Fruit fly (Drosophila melanogaster) whole organism, wandering third instar larva: ENCODE results near the gene NUCB1.

Experiments
- Abd-B ChIP-seq: fragments of >200 bp; optimal IDR thresholded peaks from 2 replicates; lab custom pipeline; 2017; ENCODE audit warnings: missing biosample characterization, missing genetic modification characterization
- Mio ChIP-seq: sonication (Bioruptor generic); optimal IDR thresholded peaks from 2 replicates; lab custom pipeline; 2016; ENCODE audit warnings: missing biosample characterization, missing genetic modification characterization
- pan ChIP-seq: fragments of >200 bp; optimal IDR thresholded peaks from 2 replicates; lab custom pipeline; 2017

DNA sequence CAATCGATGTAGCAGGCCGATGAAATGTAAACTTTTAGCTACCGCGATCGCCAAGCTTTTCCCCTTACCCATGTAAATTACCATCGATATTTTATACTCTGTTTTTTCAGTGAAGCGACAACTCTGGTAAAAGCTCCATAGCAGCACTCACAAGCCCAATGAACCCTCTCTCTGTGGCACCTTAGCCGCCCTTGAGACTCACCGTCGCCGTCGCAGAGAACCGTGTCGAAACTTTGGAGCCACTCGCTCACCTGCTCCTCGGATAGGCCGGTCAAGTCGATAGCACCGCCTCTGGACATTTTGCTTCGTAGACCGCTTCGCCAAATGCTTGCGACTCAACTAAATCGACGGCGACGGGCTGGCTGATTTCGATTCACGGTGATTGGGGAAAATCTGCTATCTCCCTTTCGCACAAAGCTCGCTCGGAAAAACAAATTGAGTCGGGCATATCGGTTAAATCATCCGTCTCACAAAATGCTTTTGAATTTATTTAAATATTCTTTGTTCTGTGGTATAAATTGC is 39.1 kb upstream of the NUCB1 start, which contains the start of gene CG5577:
- TF ChIP-seq Mio (GFP tag; lab: Kevin White, UChicago) = no peak
- no peak for TF ChIP-seq pan (lab: Kevin White, UChicago)
- no peak for TF ChIP-seq Abd-B (GFP tag; lab: Kevin White, UChicago)
